Worm (Caenorhabditis elegans): ENCODE data around the gene srab-10.

ce11 chrV:3165438-3165837, 21.0 kb upstream of the srab-10 start, which contains the start of gene C36C5.14:
- TF ChIP-seq W03F9.2 (tag; optimal IDR thresholded peaks at IDR 0.05) (no peak), him-1 (tag; optimal IDR thresholded peaks at IDR 0.05) (no peak)
